Worm (Caenorhabditis elegans): ENCODE measurements around the gene srg-69.

DNA sequence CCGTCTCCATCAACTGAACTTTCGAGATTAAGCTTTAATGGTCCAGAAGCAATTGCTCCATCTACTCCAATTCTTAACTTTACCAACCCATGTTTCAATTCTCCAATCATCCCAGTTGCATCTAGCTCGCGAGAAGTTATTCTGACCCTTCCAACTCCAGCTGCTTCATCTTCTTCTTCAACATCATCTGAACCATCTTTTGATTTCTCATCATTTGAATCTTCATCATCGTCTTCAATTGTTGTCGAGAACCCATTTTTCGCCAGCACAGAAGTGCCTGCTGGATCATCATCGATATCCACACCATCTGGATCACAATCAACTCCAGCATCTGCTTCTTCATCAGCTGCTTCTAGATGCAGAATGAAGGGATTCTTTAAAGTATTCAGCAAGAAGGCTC lies 15.9 kb upstream of the srg-69 start:
- TF ChIP-seq hlh-30 (tag; optimal IDR thresholded peaks at IDR 0.05; ENCODE audit: insufficient read depth) (no peak), skn-1 (tag; optimal IDR thresholded peaks at IDR 0.05) (no peak), unc-130 (GFP tag; optimal IDR thresholded peaks at IDR 0.05) (no peak), F49E8.2 (tag; optimal IDR thresholded peaks at IDR 0.05; ENCODE audit: borderline replicate concordance) (no peak), mxl-2 (GFP tag; conservative IDR thresholded peaks at IDR 0.05) (no peak), ztf-11 (tag; optimal IDR thresholded peaks at IDR 0.05) (no peak), ceh-44 (GFP tag; IDR thresholded peaks at IDR 0.05) (no peak), lir-3 (tag; optimal IDR thresholded peaks at IDR 0.05) (no peak), ceh-32 (tag; optimal IDR thresholded peaks at IDR 0.05; ENCODE audit: poor library complexity) (no peak)
